Fruit fly (Drosophila melanogaster) whole organism, embryonic: ENCODE results near the gene Atg6.

Experiments
- Asciz ChIP-seq: fragments of 200-800 bp; sonication (Bioruptor generic); optimal IDR thresholded peaks from 2 replicates; lab custom pipeline; 2017; ENCODE audit warnings: missing biosample characterization, mild to moderate bottlenecking, missing genetic modification characterization, missing genetic modification reagents
- Atf6 ChIP-seq: fragments of 200-800 bp; sonication (Bioruptor generic); IDR thresholded peaks from 2 replicates; pipeline ENCODE4 v1.3.6; 2022; ENCODE audit warnings: missing biosample characterization, missing genetic modification characterization
- BtbVII ChIP-seq: fragments of 200-800 bp; sonication (Bioruptor generic); optimal IDR thresholded peaks from 3 replicates; lab custom pipeline; 2017; ENCODE audit warnings: missing biosample characterization, mild to moderate bottlenecking, missing genetic modification characterization
- CG10147 ChIP-seq: fragments of 200-800 bp; sonication (Bioruptor generic); optimal IDR thresholded peaks from 2 replicates; lab custom pipeline; 2019; ENCODE audit warnings: missing biosample characterization, mild to moderate bottlenecking, missing genetic modification characterization, moderate library complexity
- CG11456 ChIP-seq: fragments of 200-800 bp; sonication (Bioruptor generic); IDR thresholded peaks from 3 replicates; pipeline ENCODE4 v1.3.6; 2022; ENCODE audit warnings: missing biosample characterization, missing genetic modification characterization
- CG11695 ChIP-seq: fragments of 200-800 bp; sonication (Bioruptor generic); IDR thresholded peaks from 3 replicates; pipeline ENCODE4 v1.3.6; 2022; ENCODE audit warnings: missing biosample characterization, missing genetic modification characterization
- CG12769 ChIP-seq: fragments of 200-800 bp; sonication (Bioruptor generic); optimal IDR thresholded peaks from 2 replicates; lab custom pipeline; 2019; ENCODE audit warnings: missing biosample characterization, mild to moderate bottlenecking, missing genetic modification characterization, moderate library complexity
- CG15514 ChIP-seq: fragments of 200-800 bp; sonication (Bioruptor generic); optimal IDR thresholded peaks from 3 replicates; lab custom pipeline; 2017; ENCODE audit warnings: missing biosample characterization, missing genetic modification characterization, mild to moderate bottlenecking, moderate library complexity, missing genetic modification reagents
- CG17359 ChIP-seq: fragments of 200-800 bp; sonication (Bioruptor generic); optimal IDR thresholded peaks from 3 replicates; lab custom pipeline; 2018; ENCODE audit warnings: missing biosample characterization, mild to moderate bottlenecking, missing genetic modification characterization, moderate library complexity
- CG17385 ChIP-seq: fragments of 200-800 bp; sonication (Bioruptor generic); optimal IDR thresholded peaks from 3 replicates; lab custom pipeline; 2018; ENCODE audit warnings: missing biosample characterization, mild to moderate bottlenecking, missing genetic modification characterization
- CG2120 ChIP-seq: fragments of 200-800 bp; sonication (Bioruptor generic); optimal IDR thresholded peaks from 3 replicates; lab custom pipeline; 2016; ENCODE audit warnings: missing biosample characterization, missing genetic modification characterization
- CG32532 ChIP-seq: fragments of 200-800 bp; sonication (Bioruptor generic); IDR thresholded peaks from 2 replicates; pipeline ENCODE4 v1.3.6; 2022; ENCODE audit warnings: missing biosample characterization, missing genetic modification characterization
- CG32772 ChIP-seq: fragments of 200-800 bp; sonication (Bioruptor generic); IDR thresholded peaks from 2 replicates; pipeline ENCODE4 v1.3.6; 2022; ENCODE audit warnings: missing biosample characterization, missing genetic modification characterization
- CG3407 ChIP-seq: fragments of 200-800 bp; sonication (Bioruptor generic); optimal IDR thresholded peaks from 2 replicates; lab custom pipeline; 2018; ENCODE audit warnings: missing biosample characterization, mild to moderate bottlenecking, missing genetic modification characterization
- CG5245 ChIP-seq: fragments of 200-800 bp; sonication (Bioruptor generic); optimal IDR thresholded peaks from 3 replicates; lab custom pipeline; 2016; ENCODE audit warnings: missing biosample characterization, missing genetic modification characterization
- CG6689 ChIP-seq: fragments of 200-800 bp; sonication (Bioruptor generic); IDR thresholded peaks from 2 replicates; pipeline ENCODE4 v1.3.6; 2022; ENCODE audit warnings: missing biosample characterization, missing genetic modification characterization
- CG7839 ChIP-seq: fragments of 200-800 bp; sonication (Bioruptor generic); optimal IDR thresholded peaks from 3 replicates; lab custom pipeline; 2018; ENCODE audit warnings: missing biosample characterization, mild to moderate bottlenecking, missing genetic modification characterization, moderate library complexity
- CG9932 ChIP-seq: fragments of 200-800 bp; sonication (Bioruptor generic); IDR thresholded peaks from 2 replicates; pipeline ENCODE4 v1.3.6; 2022; ENCODE audit warnings: missing biosample characterization, missing genetic modification characterization
- Dbx ChIP-seq: fragments of 200-800 bp; sonication (Bioruptor generic); IDR thresholded peaks from 3 replicates; pipeline ENCODE4 v1.3.6; 2022; ENCODE audit warnings: missing biosample characterization, missing genetic modification characterization
- Dip3 ChIP-seq: fragments of 200-800 bp; sonication (Bioruptor generic); optimal IDR thresholded peaks from 3 replicates; lab custom pipeline; 2016; ENCODE audit warnings: missing biosample characterization, missing genetic modification characterization
- Fer1 ChIP-seq: fragments of 200-800 bp; sonication (Bioruptor generic); optimal IDR thresholded peaks from 2 replicates; lab custom pipeline; 2017; ENCODE audit warnings: missing biosample characterization, mild to moderate bottlenecking, missing genetic modification characterization
- Hand ChIP-seq: fragments of 200-800 bp; sonication (Bioruptor generic); optimal IDR thresholded peaks from 2 replicates; lab custom pipeline; 2017; ENCODE audit warnings: mild to moderate bottlenecking, missing biosample characterization, missing genetic modification reagents, missing genetic modification characterization
- HmgD ChIP-seq: fragments of 200-800 bp; sonication (Bioruptor generic); optimal IDR thresholded peaks from 3 replicates; lab custom pipeline; 2016; ENCODE audit warnings: missing biosample characterization, missing genetic modification characterization
- Hmr ChIP-seq: fragments of 200-800 bp; sonication (Bioruptor generic); optimal IDR thresholded peaks from 3 replicates; lab custom pipeline; 2017; ENCODE audit warnings: mild to moderate bottlenecking, missing biosample characterization, missing genetic modification reagents, missing genetic modification characterization
- Hr51 ChIP-seq, 2 experiments: fragments of 200-800 bp; sonication (Bioruptor generic); optimal IDR thresholded peaks; 2 replicates in 1 of 2; 3 replicates in 1 of 2; lab custom pipeline; 2016 to 2018; ENCODE audit warnings: missing biosample characterization in 2 of 2, missing genetic modification characterization in 2 of 2, mild to moderate bottlenecking in 1 of 2, moderate library complexity in 1 of 2
- Med ChIP-seq: fragments of 200-800 bp; sonication (Bioruptor generic); peaks from one replicate; lab custom pipeline; 2016; ENCODE audit warnings: missing biosample characterization, missing genetic modification characterization, mild to moderate bottlenecking, inconsistent platforms, moderate library complexity
- NFAT ChIP-seq: fragments of 200-800 bp; sonication (Bioruptor generic); IDR thresholded peaks from 2 replicates; pipeline ENCODE4 v1.3.6; 2022; ENCODE audit warnings: missing biosample characterization, missing genetic modification characterization
- Oli ChIP-seq: fragments of 200-800 bp; sonication (Bioruptor generic); optimal IDR thresholded peaks from 2 replicates; lab custom pipeline; 2018; ENCODE audit warnings: missing biosample characterization, mild to moderate bottlenecking, missing genetic modification characterization, moderate library complexity
- PHDP ChIP-seq: fragments of 200-800 bp; sonication (Bioruptor generic); optimal IDR thresholded peaks from 3 replicates; lab custom pipeline; 2018; ENCODE audit warnings: missing biosample characterization, mild to moderate bottlenecking, missing genetic modification characterization, moderate library complexity
- Ptx1 ChIP-seq: fragments of 200-800 bp; sonication (Bioruptor generic); IDR thresholded peaks from 2 replicates; pipeline ENCODE4 v1.3.6; 2022; ENCODE audit warnings: missing biosample characterization, missing genetic modification characterization
- Scr ChIP-seq: fragments of 200-800 bp; sonication (Bioruptor generic); IDR thresholded peaks from 2 replicates; pipeline ENCODE4 v1.3.6; 2022; ENCODE audit warnings: missing biosample characterization, missing genetic modification characterization; ENCODE audit not compliant: partially characterized antibody
- Sox102F ChIP-seq: fragments of 200-800 bp; sonication (Bioruptor generic); optimal IDR thresholded peaks from 2 replicates; lab custom pipeline; 2018; ENCODE audit warnings: missing biosample characterization, mild to moderate bottlenecking, missing genetic modification characterization, moderate library complexity
- Taf1 ChIP-seq: fragments of 200-800 bp; sonication (Bioruptor generic); IDR thresholded peaks from 2 replicates; pipeline ENCODE4 v1.3.6; 2022; ENCODE audit warnings: missing biosample characterization, missing genetic modification characterization
- Xrp1 ChIP-seq: fragments of 200-800 bp; sonication (Bioruptor generic); IDR thresholded peaks from 2 replicates; pipeline ENCODE4 v1.3.6; 2022; ENCODE audit warnings: missing biosample characterization, missing genetic modification characterization
- cwo ChIP-seq: fragments of 200-800 bp; sonication (Bioruptor generic); optimal IDR thresholded peaks from 3 replicates; lab custom pipeline; 2017; ENCODE audit warnings: missing biosample characterization, missing genetic modification characterization, mild to moderate bottlenecking, moderate library complexity, missing genetic modification reagents
- dmrt99B ChIP-seq: fragments of 200-800 bp; sonication (Bioruptor generic); optimal IDR thresholded peaks from 2 replicates; lab custom pipeline; 2018; ENCODE audit warnings: missing biosample characterization, mild to moderate bottlenecking, missing genetic modification characterization, moderate library complexity
- dysf ChIP-seq: fragments of 200-800 bp; sonication (Bioruptor generic); IDR thresholded peaks from 3 replicates; pipeline ENCODE4 v1.3.6; 2022; ENCODE audit warnings: missing biosample characterization, missing genetic modification characterization
- gem ChIP-seq: fragments of 200-800 bp; sonication (Bioruptor generic); optimal IDR thresholded peaks from 2 replicates; lab custom pipeline; 2019; ENCODE audit warnings: missing biosample characterization, mild to moderate bottlenecking, missing genetic modification characterization, moderate library complexity
- gsb ChIP-seq: fragments of 200-800 bp; sonication (Bioruptor generic); IDR thresholded peaks from 2 replicates; pipeline ENCODE4 v1.3.6; 2022; ENCODE audit warnings: missing biosample characterization, missing genetic modification characterization
- ind ChIP-seq: fragments of 200-800 bp; sonication (Bioruptor generic); optimal IDR thresholded peaks from 3 replicates; lab custom pipeline; 2016; ENCODE audit warnings: missing biosample characterization, missing genetic modification characterization
- lilli ChIP-seq: fragments of 200-800 bp; sonication (Bioruptor generic); optimal IDR thresholded peaks from 3 replicates; lab custom pipeline; 2016; ENCODE audit warnings: missing biosample characterization, missing genetic modification characterization
- sens ChIP-seq: fragments of 200-800 bp; sonication (Bioruptor generic); peaks from one replicate; lab custom pipeline; 2016; ENCODE audit warnings: missing biosample characterization, missing genetic modification characterization
- sim ChIP-seq: fragments of 200-800 bp; sonication (Bioruptor generic); IDR thresholded peaks from 2 replicates; pipeline ENCODE4 v1.3.6; 2022; ENCODE audit warnings: missing biosample characterization, missing genetic modification characterization
- slbo ChIP-seq: fragments of 200-800 bp; sonication (Bioruptor generic); IDR thresholded peaks from 2 replicates; pipeline ENCODE4 v1.3.6; 2022; ENCODE audit warnings: missing biosample characterization, missing genetic modification characterization
- slou ChIP-seq: fragments of 200-800 bp; sonication (Bioruptor generic); optimal IDR thresholded peaks from 3 replicates; lab custom pipeline; 2016; ENCODE audit warnings: missing biosample characterization, missing genetic modification characterization
- sna ChIP-seq: fragments of 200-800 bp; sonication (Bioruptor generic); IDR thresholded peaks from 2 replicates; pipeline ENCODE4 v1.3.6; 2022; ENCODE audit warnings: missing biosample characterization, missing genetic modification characterization; ENCODE audit not compliant: partially characterized antibody
- stc ChIP-seq: fragments of 200-800 bp; sonication (Bioruptor generic); IDR thresholded peaks from 2 replicates; pipeline ENCODE4 v1.3.6; 2022; ENCODE audit warnings: missing biosample characterization, missing genetic modification characterization
- tx ChIP-seq: fragments of 200-800 bp; sonication (Bioruptor generic); optimal IDR thresholded peaks from 2 replicates; lab custom pipeline; 2016; ENCODE audit warnings: missing biosample characterization, missing genetic modification characterization
- zfh2 ChIP-seq: fragments of 200-800 bp; sonication (Bioruptor generic); optimal IDR thresholded peaks from 2 replicates; lab custom pipeline; 2016; ENCODE audit warnings: missing biosample characterization, missing genetic modification characterization

The Atg6 gene

DNA sequence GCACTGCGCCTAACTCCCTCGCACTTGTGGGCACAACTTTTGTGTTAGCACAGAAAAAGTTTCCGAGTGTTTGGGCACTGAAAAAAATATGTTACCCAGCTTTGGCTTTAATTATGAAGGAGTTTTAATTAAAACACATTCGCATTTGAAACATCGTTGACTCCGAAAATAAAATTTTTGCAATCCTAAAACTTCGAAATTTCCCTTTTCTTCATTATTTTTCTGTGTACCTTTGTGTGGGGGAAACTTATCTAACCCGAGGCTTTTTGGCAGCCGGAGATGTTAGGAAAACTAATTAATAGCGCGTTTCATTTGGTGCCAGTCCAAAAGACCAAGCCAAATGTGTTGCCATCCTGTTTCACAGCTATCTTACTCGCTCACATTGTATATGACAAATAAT, 41.1 kb upstream of the Atg6 start:
- TF ChIP-seq CG2120 (GFP tag; lab: Kevin White, UChicago) (peak; percentile 35), Hand (GFP tag; lab: Kevin White, UChicago) (peak; percentile 31), ind (GFP tag; lab: Kevin White, UChicago) (peak; percentile 8), slbo (GFP tag; lab: Robert Waterston, UW) (peak; percentile 46; the same call in 1 of the 2 replicates), slou (GFP tag; lab: Kevin White, UChicago) (no peak), sna (no peak), gem (tag; lab: Kevin White, UChicago) (peak; percentile 39), zfh2 (peak; percentile 15), Hr51 (GFP tag; optimal IDR thresholded peaks at IDR 0.05; lab: Kevin White, UChicago) (peak in 1 of 2 experiments; percentile 29), CG32772 (GFP tag; lab: Robert Waterston, UW) (0 out of 2 replicates have a peak, but pooled peaks have one; percentile 22), CG9932 (0 out of 2 replicates have a peak, but pooled peaks have one; percentile 16), HmgD (GFP tag; lab: Kevin White, UChicago) (no peak), CG6689 (GFP tag; lab: Robert Waterston, UW) (0 out of 2 replicates have a peak, but pooled peaks have one; percentile 21), Oli (tag; lab: Kevin White, UChicago) (peak; percentile 20), CG17385 (peak; percentile 14), lilli (peak; percentile 45), Asciz (GFP tag; lab: Kevin White, UChicago) (peak; percentile 9), cwo (GFP tag; lab: Kevin White, UChicago) (peak; percentile 14), Taf1 (GFP tag; lab: Robert Waterston, UW) (0 out of 2 replicates have a peak, but pooled peaks have one; percentile 12), Xrp1 (GFP tag; lab: Robert Waterston, UW) (0 out of 2 replicates have a peak, but pooled peaks have one; percentile 20), NFAT (GFP tag; lab: Robert Waterston, UW) (0 out of 2 replicates have a peak, but pooled peaks have one; percentile 15), CG12769 (peak; percentile 6), sim (GFP tag; lab: Robert Waterston, UW) (no peak), Hmr (peak; percentile 35), PHDP (tag; lab: Kevin White, UChicago) (peak; percentile 39), stc (0 out of 2 replicates have a peak, but pooled peaks have one; percentile 23), Med (peak; percentile 81), BtbVII (GFP tag; lab: Kevin White, UChicago) (no peak), CG7839 (tag; lab: Kevin White, UChicago) (peak; percentile 18), CG5245 (no peak), Dip3 (peak; percentile 2), CG15514 (peak; percentile 41), Ptx1 (peak; percentile 37; the same call in 1 of the 2 replicates), CG11695 (peak; percentile 18; the same call in 1 of the 3 replicates), Sox102F (peak; percentile 36), CG32532 (GFP tag; lab: Robert Waterston, UW) (peak; percentile 30; the same call in 1 of the 2 replicates), Scr (GFP tag; lab: Robert Waterston, UW) (no peak), Dbx (GFP tag; lab: Robert Waterston, UW) (peak; percentile 14; the same call in 1 of the 3 replicates), Fer1 (GFP tag; lab: Kevin White, UChicago) (peak; percentile 25), dysf (GFP tag; lab: Robert Waterston, UW) (0 out of 3 replicates have a peak, but pooled peaks have one; percentile 12), gsb (GFP tag; lab: Robert Waterston, UW) (no peak), sens (peak; percentile 71), CG11456 (0 out of 3 replicates have a peak, but pooled peaks have one; percentile 12), CG17359 (tag; lab: Kevin White, UChicago) (peak; percentile 7), CG10147 (GFP tag; lab: Kevin White, UChicago) (no peak), CG3407 (GFP tag; lab: Kevin White, UChicago) (no peak), dmrt99B (tag; lab: Kevin White, UChicago) (peak; percentile 21), tx (GFP tag; lab: Kevin White, UChicago) (no peak), Atf6 (GFP tag; lab: Robert Waterston, UW) (0 out of 2 replicates have a peak, but pooled peaks have one; percentile 18)
